Worm (Caenorhabditis elegans) whole organism, late embryonic: Measurements from ENCODE around the gene H01G02.4.

Source experiments
- ama-1 ChIP-seq: fragments of 150-350 bp; optimal IDR thresholded peaks from 2 replicates; lab custom pipeline; 2014
- ceh-30 ChIP-seq: fragments of 150-350 bp; optimal IDR thresholded peaks from 2 replicates; lab custom pipeline; 2014; ENCODE audit warnings: missing biosample characterization, missing genetic modification characterization
- ceh-31 ChIP-seq: sonication (generic microtip); optimal IDR thresholded peaks from 2 replicates; lab custom pipeline; 2016; ENCODE audit warnings: missing genetic modification characterization, missing compliant biosample characterization
- ceh-6 ChIP-seq: fragments of 200-800 bp; sonication (Bioruptor generic); optimal IDR thresholded peaks from 2 replicates; lab custom pipeline; 2018; ENCODE audit warnings: mild to moderate bottlenecking, missing genetic modification characterization, missing compliant biosample characterization
- elt-2 ChIP-seq: sonication (generic microtip); optimal IDR thresholded peaks from 2 replicates; lab custom pipeline; 2016; ENCODE audit warnings: missing genetic modification reagents, missing genetic modification characterization, missing compliant biosample characterization
- fax-1 ChIP-seq: sonication (generic microtip); optimal IDR thresholded peaks from 2 replicates; lab custom pipeline; 2016; ENCODE audit warnings: missing genotype, missing genetic modification characterization, missing compliant biosample characterization
- mec-3 ChIP-seq: sonication (generic microtip); optimal IDR thresholded peaks from 2 replicates; lab custom pipeline; 2016; ENCODE audit warnings: borderline replicate concordance, missing genetic modification characterization, missing compliant biosample characterization
- nhr-11 ChIP-seq: fragments of 150-350 bp; optimal IDR thresholded peaks from 2 replicates; lab custom pipeline; 2014; ENCODE audit warnings: missing biosample characterization, missing genetic modification characterization
- pag-3 ChIP-seq: sonication (generic microtip); optimal IDR thresholded peaks from 2 replicates; lab custom pipeline; 2016; ENCODE audit warnings: missing compliant biosample characterization, missing genetic modification characterization, borderline replicate concordance
- pat-9 ChIP-seq: fragments of 200-800 bp; sonication (Bioruptor generic); optimal IDR thresholded peaks from 2 replicates; lab custom pipeline; 2018; ENCODE audit warnings: mild to moderate bottlenecking, missing genetic modification characterization, moderate library complexity, missing compliant biosample characterization
- pqm-1 ChIP-seq: sonication (generic microtip); optimal IDR thresholded peaks from 2 replicates; lab custom pipeline; 2016; ENCODE audit warnings: missing genetic modification characterization, missing compliant biosample characterization
- sox-4 ChIP-seq: sonication (generic microtip); optimal IDR thresholded peaks from 2 replicates; lab custom pipeline; 2017; ENCODE audit warnings: mild to moderate bottlenecking, missing genetic modification characterization, inconsistent platforms, missing compliant biosample characterization
- syd-9 ChIP-seq: sonication (generic microtip); optimal IDR thresholded peaks from 2 replicates; lab custom pipeline; 2016; ENCODE audit warnings: mild to moderate bottlenecking, missing genetic modification characterization, moderate library complexity, missing compliant biosample characterization
- unc-86 ChIP-seq: sonication (generic microtip); optimal IDR thresholded peaks from 2 replicates; lab custom pipeline; 2016; ENCODE audit warnings: missing genetic modification characterization, missing compliant biosample characterization

DNA sequence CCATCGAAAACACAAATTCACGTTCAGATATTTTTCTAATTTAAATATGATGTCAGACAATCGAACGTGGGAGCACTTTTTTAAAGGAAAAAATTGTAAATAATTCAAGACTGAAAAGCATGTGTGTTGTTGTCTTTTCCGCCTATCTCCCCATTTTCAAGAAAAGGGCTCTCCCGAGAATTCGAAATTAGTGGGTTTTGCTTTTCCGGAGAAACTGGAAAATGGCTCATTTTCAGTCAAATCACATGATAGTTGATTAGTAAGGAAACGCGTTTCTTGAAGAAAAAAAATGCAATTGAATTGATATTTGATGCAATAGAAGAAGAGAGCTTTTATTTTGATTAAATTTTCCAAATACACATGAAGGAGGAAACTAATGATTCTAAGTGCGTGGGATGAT lies 43.1 kb downstream of the H01G02.4 start:
- TF ChIP-seq ama-1 (lab: Kevin White, UChicago) (no peak), nhr-11 (no peak), pag-3 (tag; lab: Kevin White, UChicago) (no peak), ceh-30 (tag; lab: Kevin White, UChicago) (no peak), ceh-6 (no peak), ceh-31 (no peak), fax-1 (tag; lab: Kevin White, UChicago) (no peak), elt-2 (tag; lab: Kevin White, UChicago) (no peak), pqm-1 (tag; lab: Kevin White, UChicago) (no peak), mec-3 (tag; lab: Kevin White, UChicago) (no peak), sox-4 (tag; lab: Kevin White, UChicago) (no peak), unc-86 (tag; lab: Kevin White, UChicago) (no peak), pat-9 (tag; lab: Kevin White, UChicago) (no peak), syd-9 (tag; lab: Kevin White, UChicago) (no peak)
